Fruit fly (Drosophila melanogaster): ENCODE data around the gene CG11444.
A peak's percentile ranks its signal among the peaks of the same experiment; 100 is the strongest.

CG11444 gene

DNA sequence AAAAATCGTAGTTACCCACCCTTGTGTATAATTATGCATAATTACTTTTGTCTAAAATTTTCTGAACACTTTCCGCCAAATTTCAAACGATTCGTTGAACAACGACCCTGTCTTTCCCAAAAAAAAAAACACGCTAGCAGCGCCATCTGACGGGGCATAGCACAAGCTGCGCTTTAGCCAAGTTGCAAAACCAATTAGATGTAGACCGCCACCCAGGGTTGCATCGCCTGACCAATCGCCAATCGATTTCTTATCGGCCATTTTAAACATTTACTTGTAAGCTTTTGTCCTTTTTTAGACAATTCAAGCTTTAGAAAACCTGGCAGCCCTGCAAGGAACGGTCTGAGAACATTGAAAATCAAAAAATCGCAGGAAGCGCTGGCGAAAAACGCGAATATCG, 24.3 kb downstream of the CG11444 start, which contains the start of gene CG3556 (continued):
- TF ChIP-seq Myb (GFP tag; optimal IDR thresholded peaks at IDR 0.05) (peak; percentile 77), CG7839 (tag; optimal IDR thresholded peaks at IDR 0.05) (no peak), pzg (GFP tag; optimal IDR thresholded peaks at IDR 0.05) (peak; percentile 87), esg (GFP tag; conservative IDR thresholded peaks at IDR 0.05) (0 out of 2 replicates have a peak, but pooled peaks have one; percentile 5), CG17829 (tag; optimal IDR thresholded peaks at IDR 0.05) (no peak), ara (GFP tag; IDR thresholded peaks at IDR 0.05) (peak; percentile 47; the same call in 1 of the 2 replicates), CG12769 (tag; optimal IDR thresholded peaks at IDR 0.05) (no peak), corto (GFP tag; optimal IDR thresholded peaks at IDR 0.05) (no peak), psq (GFP tag; optimal IDR thresholded peaks at IDR 0.05) (no peak), CG14965 (GFP tag; optimal IDR thresholded peaks at IDR 0.05; ENCODE audit: borderline replicate concordance) (peak; percentile 99), Hand (GFP tag; optimal IDR thresholded peaks at IDR 0.05) (no peak), TFAM (GFP tag; optimal IDR thresholded peaks at IDR 0.05) (no peak), CG32767 (GFP tag; IDR thresholded peaks at IDR 0.05) (no peak), CG10959 (GFP tag; IDR thresholded peaks at IDR 0.05) (peak; percentile 45; the same call in 1 of the 2 replicates), sim (GFP tag; IDR thresholded peaks at IDR 0.05) (no peak), CG15479 (GFP tag; optimal IDR thresholded peaks at IDR 0.05) (no peak), CG8290 (GFP tag; optimal IDR thresholded peaks at IDR 0.05) (peak; percentile 57), CG8290 (tag; optimal IDR thresholded peaks at IDR 0.05) (peak in 1 of 2 experiments; percentile 61), Optix (GFP tag; IDR thresholded peaks at IDR 0.05) (0 out of 3 replicates have a peak, but pooled peaks have one; percentile 40), cwo (GFP tag; optimal IDR thresholded peaks at IDR 0.05) (no peak), Six4 (GFP tag; optimal IDR thresholded peaks at IDR 0.05) (no peak), YL-1 (GFP tag; optimal IDR thresholded peaks at IDR 0.05) (no peak), z (GFP tag; IDR thresholded peaks at IDR 0.05) (no peak), CG30403 (GFP tag; optimal IDR thresholded peaks at IDR 0.05) (peak; percentile 49), Aef1 (GFP tag; IDR thresholded peaks at IDR 0.05) (no peak), run (tag; optimal IDR thresholded peaks at IDR 0.05) (no peak), CG2889 (GFP tag; IDR thresholded peaks at IDR 0.05) (no peak), Lpt (GFP tag; optimal IDR thresholded peaks at IDR 0.05) (no peak), ase (GFP tag; IDR thresholded peaks at IDR 0.05) (peak; percentile 59; the same call in 2 of the 3 replicates), CG14860 (GFP tag; IDR thresholded peaks at IDR 0.05; ENCODE audit: partially characterized antibody) (peak; percentile 54; the same call in 2 of the 3 replicates), PHDP (tag; optimal IDR thresholded peaks at IDR 0.05) (no peak), CG10654 (GFP tag; optimal IDR thresholded peaks at IDR 0.05) (no peak), Hmr (GFP tag; optimal IDR thresholded peaks at IDR 0.05) (peak; percentile 78), Meics (GFP tag; optimal IDR thresholded peaks at IDR 0.05) (no peak), gro (GFP tag; optimal IDR thresholded peaks at IDR 0.05) (peak; percentile 11), shn (GFP tag; optimal IDR thresholded peaks at IDR 0.05) (peak; percentile 30), CG14014 (GFP tag; IDR thresholded peaks at IDR 0.05) (peak; percentile 54; the same call in 1 of the 2 replicates), tna (GFP tag; IDR thresholded peaks at IDR 0.05; ENCODE audit: partially characterized antibody) (peak; percentile 68), Hmx (GFP tag; optimal IDR thresholded peaks at IDR 0.05) (no peak), vvl (GFP tag; IDR thresholded peaks at IDR 0.05) (peak; percentile 78), CG1233 (GFP tag; optimal IDR thresholded peaks at IDR 0.05) (no peak), luna (GFP tag; optimal IDR thresholded peaks at IDR 0.05) (no peak), CG8765 (GFP tag; IDR thresholded peaks at IDR 0.05) (no peak), CG14050 (GFP tag; IDR thresholded peaks at IDR 0.05) (0 out of 3 replicates have a peak, but pooled peaks have one; percentile 12), Nf-YC (tag; optimal IDR thresholded peaks at IDR 0.05) (no peak), ind (GFP tag; optimal IDR thresholded peaks at IDR 0.05) (peak; percentile 12), stwl (tag; optimal IDR thresholded peaks at IDR 0.05) (peak; percentile 92), jigr1 (GFP tag; IDR thresholded peaks at IDR 0.05) (no peak), CG17328 (GFP tag; IDR thresholded peaks at IDR 0.05) (peak; percentile 59), HHEX (GFP tag; optimal IDR thresholded peaks at IDR 0.05) (no peak), twi (tag; optimal IDR thresholded peaks at IDR 0.05) (no peak), HLH4C (GFP tag; IDR thresholded peaks at IDR 0.05; ENCODE audit: partially characterized antibody) (peak; percentile 70)

Measured in whole organism, embryonic.